Worm (Caenorhabditis elegans) whole organism, young adult: Measurements from ENCODE around the gene rpn-2.

Experiments used
- B0261.1 ChIP-seq: sonication (generic microtip); optimal IDR thresholded peaks from 2 replicates; lab custom pipeline; 2016; ENCODE audit warnings: mild to moderate bottlenecking, missing genetic modification characterization, moderate library complexity, missing compliant biosample characterization
- D2030.7 ChIP-seq: fragments of 200-800 bp; sonication (Bioruptor generic); IDR thresholded peaks from 2 replicates; pipeline ENCODE4 v1.3.6; 2022; ENCODE audit warnings: missing genetic modification reagents, missing genetic modification characterization, missing compliant biosample characterization
- F33H1.4 ChIP-seq: fragments of 200-800 bp; sonication (Bioruptor generic); IDR thresholded peaks from 2 replicates; pipeline ENCODE4 v1.3.6; 2022; ENCODE audit warnings: missing genetic modification reagents, missing genetic modification characterization, missing compliant biosample characterization
- F49E8.2 ChIP-seq: sonication (generic microtip); optimal IDR thresholded peaks from 3 replicates; lab custom pipeline; 2017; ENCODE audit warnings: missing genetic modification characterization, mild to moderate bottlenecking, missing compliant biosample characterization, antibody characterized with exemption, moderate library complexity; ENCODE audit not compliant: insufficient read depth
- Y67H2A.10 ChIP-seq: fragments of 200-800 bp; sonication (Bioruptor generic); conservative IDR thresholded peaks from 2 replicates; pipeline ENCODE4 v1.3.6; 2022; ENCODE audit warnings: missing genetic modification reagents, missing genetic modification characterization, missing compliant biosample characterization
- Y79H2A.3 ChIP-seq: fragments of 200-800 bp; sonication (Bioruptor generic); conservative IDR thresholded peaks from 2 replicates; pipeline ENCODE4 v1.3.6; 2022; ENCODE audit warnings: missing genetic modification reagents, missing genetic modification characterization, missing compliant biosample characterization
- Y95B8A.8 ChIP-seq: fragments of 200-800 bp; sonication (Bioruptor generic); IDR thresholded peaks from 2 replicates; pipeline ENCODE4 v1.3.6; 2022; ENCODE audit warnings: missing genetic modification reagents, missing genetic modification characterization, missing compliant biosample characterization
- ZK185.1 ChIP-seq: sonication (generic microtip); optimal IDR thresholded peaks from 2 replicates; lab custom pipeline; 2016; ENCODE audit warnings: mild to moderate bottlenecking, missing genetic modification characterization, missing compliant biosample characterization; ENCODE audit not compliant: poor library complexity, severe bottlenecking
- ama-1 ChIP-seq, 3 experiments: fragments of 150-350 bp in 1 of 3; sonication (generic microtip) in 2 of 3; optimal IDR thresholded peaks; 2 replicates each; lab custom pipeline; 2014 to 2018; ENCODE audit warnings: missing biosample characterization in 2 of 3, missing genetic modification characterization in 2 of 3, missing genetic modification reagents in 2 of 3
- atf-7 ChIP-seq: sonication (generic microtip); optimal IDR thresholded peaks from 2 replicates; lab custom pipeline; 2017; ENCODE audit warnings: mild to moderate bottlenecking, missing genetic modification characterization, missing compliant biosample characterization
- athp-1 ChIP-seq: sonication (generic microtip); optimal IDR thresholded peaks from 2 replicates; lab custom pipeline; 2017; ENCODE audit warnings: mild to moderate bottlenecking, missing genetic modification characterization, missing compliant biosample characterization
- attf-5 ChIP-seq: fragments of 200-800 bp; sonication (Bioruptor generic); optimal IDR thresholded peaks from 2 replicates; lab custom pipeline; 2018; ENCODE audit warnings: mild to moderate bottlenecking, missing genetic modification characterization, missing compliant biosample characterization
- attf-6 ChIP-seq: fragments of 200-800 bp; sonication (Bioruptor generic); IDR thresholded peaks from 2 replicates; pipeline ENCODE4 v1.3.6; 2022; ENCODE audit warnings: missing genetic modification reagents, missing genetic modification characterization, missing compliant biosample characterization
- chd-7 ChIP-seq: sonication (generic microtip); optimal IDR thresholded peaks from 2 replicates; lab custom pipeline; 2016; ENCODE audit warnings: mild to moderate bottlenecking, missing genetic modification characterization, moderate library complexity, missing compliant biosample characterization
- egl-18 ChIP-seq: fragments of 200-800 bp; sonication (Bioruptor generic); IDR thresholded peaks from 2 replicates; pipeline ENCODE4 v1.3.6; 2022; ENCODE audit warnings: missing genetic modification reagents, missing genetic modification characterization, missing compliant biosample characterization
- ekl-4 ChIP-seq: fragments of 200-800 bp; sonication (Bioruptor generic); IDR thresholded peaks from 2 replicates; pipeline ENCODE4 v1.3.6; 2022; ENCODE audit warnings: missing genetic modification reagents, missing genetic modification characterization, missing compliant biosample characterization
- fkh-3 ChIP-seq: sonication (generic microtip); optimal IDR thresholded peaks from 2 replicates; lab custom pipeline; 2016; ENCODE audit warnings: mild to moderate bottlenecking, missing genetic modification characterization, missing compliant biosample characterization
- him-1 ChIP-seq: sonication (generic microtip); optimal IDR thresholded peaks from 2 replicates; lab custom pipeline; 2016; ENCODE audit warnings: missing genotype, missing genetic modification reagents, missing genetic modification characterization, missing compliant biosample characterization
- hmg-1.2 ChIP-seq: fragments of 200-800 bp; sonication (Bioruptor generic); IDR thresholded peaks from 2 replicates; pipeline ENCODE4 v1.3.6; 2022; ENCODE audit warnings: missing genetic modification reagents, missing genetic modification characterization, missing compliant biosample characterization
- hmg-20 ChIP-seq: fragments of 200-800 bp; sonication (Bioruptor generic); IDR thresholded peaks from 2 replicates; pipeline ENCODE4 v1.3.6; 2022; ENCODE audit warnings: missing genetic modification reagents, missing genetic modification characterization, missing compliant biosample characterization
- hrde-1 ChIP-seq: sonication (generic microtip); optimal IDR thresholded peaks from 2 replicates; lab custom pipeline; 2016; ENCODE audit warnings: missing genetic modification characterization, mild to moderate bottlenecking, missing compliant biosample characterization, moderate library complexity, missing genotype, missing genetic modification reagents, borderline replicate concordance
- lin-26 ChIP-seq: fragments of 200-800 bp; sonication (Bioruptor generic); IDR thresholded peaks from 2 replicates; pipeline ENCODE4 v1.3.6; 2022; ENCODE audit warnings: missing genetic modification reagents, missing genetic modification characterization, missing compliant biosample characterization
- lin-54 ChIP-seq: fragments of 200-800 bp; sonication (Bioruptor generic); optimal IDR thresholded peaks from 2 replicates; lab custom pipeline; 2018; ENCODE audit warnings: mild to moderate bottlenecking, missing genetic modification characterization, missing compliant biosample characterization
- lsl-1 ChIP-seq: fragments of 200-800 bp; sonication (Bioruptor generic); optimal IDR thresholded peaks from 2 replicates; lab custom pipeline; 2018; ENCODE audit warnings: mild to moderate bottlenecking, missing genetic modification characterization, moderate library complexity, missing compliant biosample characterization
- madf-10 ChIP-seq: sonication (generic microtip); optimal IDR thresholded peaks from 2 replicates; lab custom pipeline; 2016; ENCODE audit warnings: mild to moderate bottlenecking, missing genetic modification characterization, missing compliant biosample characterization
- madf-6 ChIP-seq: fragments of 200-800 bp; sonication (Bioruptor generic); IDR thresholded peaks from 2 replicates; pipeline ENCODE4 v1.3.6; 2022; ENCODE audit warnings: missing genetic modification reagents, missing genetic modification characterization, missing compliant biosample characterization
- madf-8 ChIP-seq: fragments of 200-800 bp; sonication (Bioruptor generic); conservative IDR thresholded peaks from 2 replicates; pipeline ENCODE4 v1.3.6; 2022; ENCODE audit warnings: missing genetic modification reagents, missing genetic modification characterization, missing compliant biosample characterization
- nfya-2 ChIP-seq: fragments of 200-800 bp; sonication (Bioruptor generic); IDR thresholded peaks from 2 replicates; pipeline ENCODE4 v1.3.6; 2022; ENCODE audit warnings: missing genetic modification reagents, missing genetic modification characterization, missing compliant biosample characterization
- nhr-90 ChIP-seq: sonication (generic microtip); optimal IDR thresholded peaks from 2 replicates; lab custom pipeline; 2016; ENCODE audit warnings: missing genotype, mild to moderate bottlenecking, missing genetic modification characterization, missing compliant biosample characterization
- rcor-1 ChIP-seq: fragments of 200-800 bp; sonication (Bioruptor generic); IDR thresholded peaks from 2 replicates; pipeline ENCODE4 v1.3.6; 2022; ENCODE audit warnings: missing genetic modification reagents, missing genetic modification characterization, missing compliant biosample characterization
- rec-8 ChIP-seq, 2 experiments: sonication (generic microtip); optimal IDR thresholded peaks; 2 replicates each; lab custom pipeline; 2016; ENCODE audit warnings: mild to moderate bottlenecking in 2 of 2, missing genetic modification characterization in 2 of 2, missing genetic modification reagents in 2 of 2, missing genotype in 2 of 2, missing biosample characterization in 1 of 2, missing compliant biosample characterization in 1 of 2, moderate library complexity in 1 of 2
- repo-1 ChIP-seq: sonication (generic microtip); optimal IDR thresholded peaks from 2 replicates; lab custom pipeline; 2017; ENCODE audit warnings: mild to moderate bottlenecking, missing genetic modification characterization, missing compliant biosample characterization
- rpc-1 ChIP-seq, 2 experiments: fragments of 150-350 bp in 1 of 2; sonication (generic microtip) in 1 of 2; optimal IDR thresholded peaks; 2 replicates each; lab custom pipeline; 2014 to 2018; ENCODE audit warnings: missing biosample characterization in 1 of 2, missing genetic modification characterization in 1 of 2, missing genetic modification reagents in 1 of 2, missing genotype in 1 of 2
- snpc-1.1 ChIP-seq: sonication (generic microtip); optimal IDR thresholded peaks from 2 replicates; lab custom pipeline; 2017; ENCODE audit warnings: missing genetic modification characterization, mild to moderate bottlenecking, missing compliant biosample characterization, antibody characterized with exemption, moderate library complexity, missing genotype, missing genetic modification reagents; ENCODE audit not compliant: insufficient read depth
- snpc-3.4 ChIP-seq: sonication (generic microtip); optimal IDR thresholded peaks from 2 replicates; lab custom pipeline; 2017; ENCODE audit warnings: missing genetic modification characterization, mild to moderate bottlenecking, missing compliant biosample characterization, antibody characterized with exemption, moderate library complexity, missing genotype, missing genetic modification reagents
- tbp1 ChIP-seq: fragments of 200-800 bp; sonication (Bioruptor generic); optimal IDR thresholded peaks from 2 replicates; lab custom pipeline; 2018; ENCODE audit warnings: mild to moderate bottlenecking, missing genetic modification characterization, missing compliant biosample characterization
- tlf-1 ChIP-seq: fragments of 200-800 bp; sonication (Bioruptor generic); optimal IDR thresholded peaks from 2 replicates; lab custom pipeline; 2018; ENCODE audit warnings: mild to moderate bottlenecking, missing genetic modification characterization, missing compliant biosample characterization
- unc-130 ChIP-seq: sonication (generic microtip); optimal IDR thresholded peaks from 2 replicates; lab custom pipeline; 2016; ENCODE audit warnings: missing genetic modification reagents, missing genetic modification characterization, missing compliant biosample characterization
- xnd-1 ChIP-seq: sonication (generic microtip); optimal IDR thresholded peaks from 2 replicates; lab custom pipeline; 2016; ENCODE audit warnings: missing genotype, missing genetic modification reagents, missing genetic modification characterization, missing compliant biosample characterization
- zfh-2 ChIP-seq: fragments of 200-800 bp; sonication (Bioruptor generic); conservative IDR thresholded peaks from 2 replicates; pipeline ENCODE4 v1.3.6; 2022; ENCODE audit warnings: missing genetic modification reagents, missing genetic modification characterization, missing compliant biosample characterization
- ztf-18 ChIP-seq: sonication (generic microtip); optimal IDR thresholded peaks from 2 replicates; lab custom pipeline; 2016; ENCODE audit warnings: missing genotype, mild to moderate bottlenecking, missing genetic modification characterization, missing compliant biosample characterization
- ztf-26 ChIP-seq: sonication (generic microtip); optimal IDR thresholded peaks from 2 replicates; lab custom pipeline; 2017; ENCODE audit warnings: missing genetic modification characterization, missing compliant biosample characterization

Gene rpn-2

DNA sequence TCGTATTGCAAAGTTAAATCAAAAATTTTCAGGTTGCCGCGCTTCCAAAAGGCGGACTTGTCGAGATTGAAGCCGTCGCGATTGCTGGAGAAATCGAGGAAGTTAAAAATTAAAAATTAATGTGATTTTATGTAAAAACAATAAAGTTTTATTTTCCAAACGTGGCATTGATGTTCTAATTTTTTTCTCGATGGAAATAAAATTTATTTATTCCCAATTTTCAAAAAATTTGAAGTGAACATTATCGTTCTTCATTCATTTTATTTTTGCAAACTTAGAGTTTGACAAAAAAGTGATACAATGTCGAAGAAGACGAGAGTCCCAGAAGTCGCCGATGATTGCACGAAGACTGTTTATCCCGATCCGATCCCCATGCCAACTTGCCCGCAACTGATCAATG lies 10.0 kb downstream of the rpn-2 start, which contains the start of gene C23G10.1:
Gene C23G10.1, plus strand, starts transcription at position 301 of the 400 bp plus-strand sequence.
- TF ChIP-seq attf-5 (GFP tag; lab: Kevin White, UChicago) (no peak), F49E8.2 (tag; lab: Kevin White, UChicago) (peak; percentile 32)

DNA sequence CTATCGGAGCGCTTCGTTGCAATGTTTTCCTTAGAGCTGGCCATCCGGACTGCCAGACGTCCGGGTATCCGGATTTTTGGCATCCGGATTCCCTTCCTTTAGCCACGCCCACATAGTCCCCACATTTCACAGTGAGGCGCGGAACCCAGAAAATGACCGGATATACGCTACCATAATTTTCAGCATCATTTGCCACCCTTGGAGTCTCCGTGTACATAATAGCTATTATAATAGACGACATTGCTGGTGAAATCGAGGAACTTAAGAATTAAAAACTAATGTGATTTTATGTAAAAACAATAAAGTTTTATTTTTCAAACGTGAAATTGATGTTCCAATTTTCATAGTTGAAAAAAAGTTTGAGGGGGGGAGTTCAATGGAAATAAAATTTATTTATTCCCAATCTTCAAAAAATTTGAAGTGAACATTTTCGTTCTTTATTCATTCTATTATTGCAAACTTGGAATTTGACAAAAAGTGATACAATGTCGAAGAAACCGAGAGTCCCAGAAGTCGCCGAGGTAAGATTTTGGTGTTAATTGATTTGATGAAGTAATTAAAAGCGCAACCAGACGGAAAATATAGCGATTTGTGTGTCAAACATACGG lies 11.3 kb downstream of the rpn-2 start:
- TF ChIP-seq xnd-1 (tag; lab: Kevin White, UChicago) (peak; percentile 51), snpc-1.1 (tag; lab: Kevin White, UChicago) (peak; percentile 97), snpc-3.4 (tag; lab: Kevin White, UChicago) (peak; percentile 69), madf-10 (tag; lab: Kevin White, UChicago) (no peak), F49E8.2 (tag; lab: Kevin White, UChicago) (peak; percentile 83), tlf-1 (GFP tag; lab: Kevin White, UChicago) (peak; percentile 34), lsl-1 (GFP tag; lab: Kevin White, UChicago) (peak; percentile 62), atf-7 (tag; lab: Kevin White, UChicago) (no peak), ZK185.1 (tag; lab: Kevin White, UChicago) (no peak), athp-1 (tag; lab: Kevin White, UChicago) (peak; percentile 64), attf-6 (GFP tag; lab: Robert Waterston, UW) (peak; percentile 85; the same call in 1 of the 2 replicates), chd-7 (peak; percentile 32), tbp1 (GFP tag; lab: Kevin White, UChicago) (peak; percentile 73), unc-130 (GFP tag; lab: Kevin White, UChicago) (no peak), lin-26 (GFP tag; lab: Robert Waterston, UW) (peak; percentile 66; the same call in 1 of the 2 replicates), nfya-2 (0 out of 2 replicates have a peak, but pooled peaks have one; percentile 36), Y79H2A.3 (GFP tag; lab: Robert Waterston, UW) (no peak), hrde-1 (tag; lab: Kevin White, UChicago) (peak; percentile 85), F33H1.4 (GFP tag; lab: Robert Waterston, UW) (peak; percentile 35; the same call in 1 of the 2 replicates), rcor-1 (GFP tag; lab: Robert Waterston, UW) (0 out of 2 replicates have a peak, but pooled peaks have one; percentile 40), Y95B8A.8 (GFP tag; lab: Robert Waterston, UW) (no peak), Y67H2A.10 (GFP tag; lab: Robert Waterston, UW) (no peak), egl-18 (GFP tag; lab: Robert Waterston, UW) (no peak), rec-8 (tag; optimal IDR thresholded peaks at IDR 0.05; lab: Kevin White, UChicago) (peak in 1 of 2 experiments; percentile 27), madf-8 (GFP tag; lab: Robert Waterston, UW) (no peak), ztf-18 (tag; lab: Kevin White, UChicago) (peak; percentile 67), ekl-4 (GFP tag; lab: Robert Waterston, UW) (0 out of 2 replicates have a peak, but pooled peaks have one; percentile 42), zfh-2 (GFP tag; lab: Robert Waterston, UW) (no peak), repo-1 (tag; lab: Kevin White, UChicago) (peak; percentile 21), rpc-1 (optimal IDR thresholded peaks at IDR 0.05; lab: Kevin White, UChicago) (no peak), rpc-1 (tag; optimal IDR thresholded peaks at IDR 0.05; lab: Kevin White, UChicago) (peak; percentile 7), madf-6 (peak; percentile 68), hmg-20 (GFP tag; lab: Robert Waterston, UW) (no peak), ztf-26 (tag; lab: Kevin White, UChicago) (no peak), fkh-3 (tag; lab: Kevin White, UChicago) (no peak), ama-1 (optimal IDR thresholded peaks at IDR 0.05; lab: Kevin White, UChicago) (no peak), ama-1 (GFP tag; optimal IDR thresholded peaks at IDR 0.05; lab: Kevin White, UChicago) (peak in 1 of 2 experiments; percentile 35), D2030.7 (GFP tag; lab: Robert Waterston, UW) (peak; percentile 80), nhr-90 (tag; lab: Kevin White, UChicago) (no peak), hmg-1.2 (peak; percentile 86), B0261.1 (tag; lab: Kevin White, UChicago) (peak; percentile 4), lin-54 (GFP tag; lab: Kevin White, UChicago) (peak; percentile 12), him-1 (tag; lab: Kevin White, UChicago) (peak; percentile 73)
